Fruit fly (Drosophila melanogaster) whole organism, embryonic: ENCODE measurements around the gene CG18563.
A peak's percentile ranks its signal among the peaks of the same experiment; 100 is the strongest.

ENCODE experiments used
- Atf3 ChIP-seq: fragments of 200-800 bp; sonication (Bioruptor generic); optimal IDR thresholded peaks from 3 replicates; lab custom pipeline; 2016; ENCODE audit warnings: missing biosample characterization, missing genetic modification characterization
- Blimp-1 ChIP-seq: fragments of 200-800 bp; sonication (Bioruptor generic); optimal IDR thresholded peaks from 3 replicates; lab custom pipeline; 2018; ENCODE audit warnings: missing biosample characterization, missing genetic modification characterization, mild to moderate bottlenecking, moderate library complexity, missing genetic modification reagents
- CG10431 ChIP-seq: fragments of 200-800 bp; sonication (Bioruptor generic); optimal IDR thresholded peaks from 3 replicates; lab custom pipeline; 2018; ENCODE audit warnings: missing biosample characterization, mild to moderate bottlenecking, missing genetic modification characterization
- CG11085 ChIP-seq: fragments of 200-800 bp; sonication (Bioruptor generic); IDR thresholded peaks from 2 replicates; pipeline ENCODE4 v1.3.6; 2022; ENCODE audit warnings: missing biosample characterization, missing genetic modification characterization
- CG11093 ChIP-seq: fragments of 200-800 bp; sonication (Bioruptor generic); IDR thresholded peaks from 3 replicates; pipeline ENCODE4 v1.3.6; 2022; ENCODE audit warnings: missing biosample characterization, missing genetic modification characterization
- CG13123 ChIP-seq: fragments of 200-800 bp; sonication (Bioruptor generic); optimal IDR thresholded peaks from 2 replicates; lab custom pipeline; 2016; ENCODE audit warnings: missing biosample characterization, missing genetic modification characterization
- CG13424 ChIP-seq: fragments of 200-800 bp; sonication (Bioruptor generic); optimal IDR thresholded peaks from 2 replicates; lab custom pipeline; 2019; ENCODE audit warnings: missing biosample characterization, mild to moderate bottlenecking, missing genetic modification characterization, moderate library complexity
- CG17359 ChIP-seq: fragments of 200-800 bp; sonication (Bioruptor generic); optimal IDR thresholded peaks from 3 replicates; lab custom pipeline; 2018; ENCODE audit warnings: missing biosample characterization, mild to moderate bottlenecking, missing genetic modification characterization, moderate library complexity
- CG17612 ChIP-seq: fragments of 200-800 bp; sonication (Bioruptor generic); IDR thresholded peaks from 2 replicates; pipeline ENCODE4 v1.3.6; 2022; ENCODE audit warnings: missing biosample characterization, missing genetic modification characterization
- CG17802 ChIP-seq: fragments of 200-800 bp; sonication (Bioruptor generic); optimal IDR thresholded peaks from 2 replicates; lab custom pipeline; 2018; ENCODE audit warnings: missing biosample characterization, mild to moderate bottlenecking, missing genetic modification characterization, moderate library complexity
- CG18599 ChIP-seq: fragments of 200-800 bp; sonication (Bioruptor generic); optimal IDR thresholded peaks from 3 replicates; lab custom pipeline; 2017; ENCODE audit warnings: missing biosample characterization, missing genetic modification characterization, mild to moderate bottlenecking, moderate library complexity, missing genetic modification reagents
- CG2129 ChIP-seq: fragments of 200-800 bp; sonication (Bioruptor generic); IDR thresholded peaks from 2 replicates; pipeline ENCODE4 v1.3.6; 2022; ENCODE audit warnings: missing biosample characterization, missing genetic modification characterization; ENCODE audit not compliant: partially characterized antibody
- CG2712 ChIP-seq: fragments of 200-800 bp; optimal IDR thresholded peaks from 3 replicates; lab custom pipeline; 2019; ENCODE audit warnings: missing biosample characterization, mild to moderate bottlenecking, missing genetic modification characterization, moderate library complexity
- CG30403 ChIP-seq: fragments of 200-800 bp; sonication (Bioruptor generic); optimal IDR thresholded peaks from 3 replicates; lab custom pipeline; 2016; ENCODE audit warnings: missing biosample characterization, missing genetic modification characterization
- CG30431 ChIP-seq: fragments of 200-800 bp; sonication (Bioruptor generic); optimal IDR thresholded peaks from 2 replicates; lab custom pipeline; 2017; ENCODE audit warnings: missing biosample characterization, missing genetic modification characterization
- CG32772 ChIP-seq: fragments of 200-800 bp; sonication (Bioruptor generic); IDR thresholded peaks from 2 replicates; pipeline ENCODE4 v1.3.6; 2022; ENCODE audit warnings: missing biosample characterization, missing genetic modification characterization
- CG3281 ChIP-seq: fragments of 200-800 bp; sonication (Bioruptor generic); optimal IDR thresholded peaks from 3 replicates; lab custom pipeline; 2017; ENCODE audit warnings: missing biosample characterization, mild to moderate bottlenecking, missing genetic modification characterization
- CG3407 ChIP-seq: fragments of 200-800 bp; sonication (Bioruptor generic); optimal IDR thresholded peaks from 2 replicates; lab custom pipeline; 2018; ENCODE audit warnings: missing biosample characterization, mild to moderate bottlenecking, missing genetic modification characterization
- CG3838 ChIP-seq: fragments of 200-800 bp; sonication (Bioruptor generic); optimal IDR thresholded peaks from 3 replicates; lab custom pipeline; 2016; ENCODE audit warnings: missing biosample characterization, missing genetic modification characterization
- CG43689 ChIP-seq: fragments of 200-800 bp; sonication (Bioruptor generic); IDR thresholded peaks from 2 replicates; pipeline ENCODE4 v1.3.6; 2022; ENCODE audit warnings: missing biosample characterization, missing genetic modification characterization
- CG6254 ChIP-seq: fragments of 200-800 bp; sonication (Bioruptor generic); optimal IDR thresholded peaks from 3 replicates; lab custom pipeline; 2017; ENCODE audit warnings: mild to moderate bottlenecking, missing biosample characterization, missing genetic modification reagents, missing genetic modification characterization
- CG6765 ChIP-seq: fragments of 200-800 bp; sonication (Bioruptor generic); optimal IDR thresholded peaks from 3 replicates; lab custom pipeline; 2017; ENCODE audit warnings: missing biosample characterization, mild to moderate bottlenecking, missing genetic modification characterization
- CG6854 ChIP-seq: fragments of 200-800 bp; sonication (Bioruptor generic); optimal IDR thresholded peaks from 3 replicates; lab custom pipeline; 2017; ENCODE audit warnings: missing biosample characterization, mild to moderate bottlenecking, missing genetic modification characterization
- CG7372 ChIP-seq: fragments of 200-800 bp; sonication (Bioruptor generic); IDR thresholded peaks from 2 replicates; pipeline ENCODE4 v1.3.6; 2022; ENCODE audit warnings: missing biosample characterization, missing genetic modification characterization
- CG7928 ChIP-seq: fragments of 200-800 bp; sonication (Bioruptor generic); optimal IDR thresholded peaks from 2 replicates; lab custom pipeline; 2017; ENCODE audit warnings: missing biosample characterization, mild to moderate bottlenecking, missing genetic modification characterization
- CG9609 ChIP-seq: fragments of 200-800 bp; sonication (Bioruptor generic); optimal IDR thresholded peaks from 3 replicates; lab custom pipeline; 2016; ENCODE audit warnings: missing biosample characterization, missing genetic modification characterization
- CG9727 ChIP-seq: fragments of 200-800 bp; sonication (Bioruptor generic); optimal IDR thresholded peaks from 3 replicates; lab custom pipeline; 2017; ENCODE audit warnings: missing biosample characterization, mild to moderate bottlenecking, missing genetic modification characterization
- Camta ChIP-seq: fragments of 200-800 bp; sonication (Bioruptor generic); optimal IDR thresholded peaks from 2 replicates; lab custom pipeline; 2016; ENCODE audit warnings: missing biosample characterization, missing genetic modification characterization
- Fer1 ChIP-seq: fragments of 200-800 bp; sonication (Bioruptor generic); optimal IDR thresholded peaks from 2 replicates; lab custom pipeline; 2017; ENCODE audit warnings: missing biosample characterization, mild to moderate bottlenecking, missing genetic modification characterization
- Fer2 ChIP-seq: fragments of 200-800 bp; sonication (Bioruptor generic); optimal IDR thresholded peaks from 2 replicates; lab custom pipeline; 2018; ENCODE audit warnings: missing biosample characterization, mild to moderate bottlenecking, missing genetic modification characterization, moderate library complexity
- H2.0 ChIP-seq: fragments of 200-800 bp; sonication (Bioruptor generic); IDR thresholded peaks from 2 replicates; pipeline ENCODE4 v1.3.6; 2022; ENCODE audit warnings: missing biosample characterization, missing genetic modification characterization
- Jarid2 ChIP-seq: fragments of 200-800 bp; sonication (Bioruptor generic); optimal IDR thresholded peaks from 3 replicates; lab custom pipeline; 2017; ENCODE audit warnings: mild to moderate bottlenecking, missing biosample characterization, missing genetic modification reagents, missing genetic modification characterization
- Mes4 ChIP-seq: fragments of 200-800 bp; sonication (Bioruptor generic); optimal IDR thresholded peaks from 2 replicates; lab custom pipeline; 2016; ENCODE audit warnings: missing biosample characterization, missing genetic modification characterization
- NC2β ChIP-seq: fragments of 200-800 bp; sonication (Bioruptor generic); optimal IDR thresholded peaks from 2 replicates; lab custom pipeline; 2016; ENCODE audit warnings: missing biosample characterization, missing genetic modification characterization
- Optix ChIP-seq: fragments of 200-800 bp; sonication (Bioruptor generic); IDR thresholded peaks from 3 replicates; pipeline ENCODE4 v1.3.6; 2022; ENCODE audit warnings: missing biosample characterization, missing genetic modification characterization
- Usf ChIP-seq: fragments of 200-800 bp; sonication (Bioruptor generic); optimal IDR thresholded peaks from 2 replicates; lab custom pipeline; 2017; ENCODE audit warnings: missing genotype, missing biosample characterization, missing genetic modification characterization
- bowl ChIP-seq: fragments of 200-800 bp; sonication (Bioruptor generic); IDR thresholded peaks from 2 replicates; pipeline ENCODE4 v1.3.6; 2022; ENCODE audit warnings: missing biosample characterization, missing genetic modification characterization
- br ChIP-seq: fragments of >200 bp; optimal IDR thresholded peaks from 2 replicates; lab custom pipeline; 2017
- btn ChIP-seq: fragments of 200-800 bp; sonication (Bioruptor generic); optimal IDR thresholded peaks from 2 replicates; lab custom pipeline; 2016; ENCODE audit warnings: missing biosample characterization, missing genetic modification characterization
- cas ChIP-seq: fragments of 200-800 bp; sonication (Bioruptor generic); IDR thresholded peaks from 2 replicates; pipeline ENCODE4 v1.3.6; 2022; ENCODE audit warnings: missing biosample characterization, missing genetic modification characterization
- cwo ChIP-seq: fragments of 200-800 bp; sonication (Bioruptor generic); optimal IDR thresholded peaks from 3 replicates; lab custom pipeline; 2017; ENCODE audit warnings: missing biosample characterization, missing genetic modification characterization, mild to moderate bottlenecking, moderate library complexity, missing genetic modification reagents
- ham ChIP-seq: fragments of 200-800 bp; sonication (Bioruptor generic); IDR thresholded peaks from 2 replicates; pipeline ENCODE4 v1.3.6; 2022; ENCODE audit warnings: missing biosample characterization, missing genetic modification characterization
- lab ChIP-seq: fragments of 200-800 bp; sonication (Bioruptor generic); optimal IDR thresholded peaks from 3 replicates; lab custom pipeline; 2017; ENCODE audit warnings: missing biosample characterization, missing genetic modification characterization, mild to moderate bottlenecking, moderate library complexity, missing genetic modification reagents
- prd ChIP-seq, 3 experiments: fragments of >200 bp in 2 of 3; fragments of 200-800 bp in 1 of 3; sonication (Bioruptor generic) in 1 of 3; optimal IDR thresholded peaks in 2 of 3; IDR thresholded peaks in 1 of 3; 2 replicates in 2 of 3; 3 replicates in 1 of 3; pipeline versions ENCODE4 v1.3.6 to Lab custom; 2017 to 2022; ENCODE audit warnings: missing biosample characterization in 1 of 3, missing genetic modification characterization in 1 of 3
- rib ChIP-seq: fragments of 200-800 bp; sonication (Bioruptor generic); IDR thresholded peaks from 2 replicates; pipeline ENCODE4 v1.3.6; 2022; ENCODE audit warnings: missing biosample characterization, missing genetic modification characterization
- row ChIP-seq: fragments of 200-800 bp; sonication (Bioruptor generic); IDR thresholded peaks from 3 replicates; pipeline ENCODE4 v1.3.6; 2022; ENCODE audit warnings: missing biosample characterization, missing genetic modification characterization
- toy ChIP-seq: fragments of 200-800 bp; sonication (Bioruptor generic); IDR thresholded peaks from 2 replicates; pipeline ENCODE4 v1.3.6; 2022; ENCODE audit warnings: missing biosample characterization, missing genetic modification characterization
- wek ChIP-seq: fragments of 200-800 bp; sonication (Bioruptor generic); optimal IDR thresholded peaks from 3 replicates; lab custom pipeline; 2018; ENCODE audit warnings: missing biosample characterization, mild to moderate bottlenecking, missing genetic modification characterization, moderate library complexity
- z ChIP-seq: fragments of 200-800 bp; sonication (Bioruptor generic); IDR thresholded peaks from 3 replicates; pipeline ENCODE4 v1.3.6; 2022; ENCODE audit warnings: missing biosample characterization, missing genetic modification characterization
- zfh1 ChIP-seq: fragments of 200-800 bp; sonication (Bioruptor generic); IDR thresholded peaks from 3 replicates; pipeline ENCODE4 v1.3.6; 2022; ENCODE audit warnings: missing biosample characterization, missing genetic modification characterization

Gene CG18563

dm6 chr2L:17484174-17484573, 26.3 kb upstream of the CG18563 start, which contains the start of the genes GCS2beta and CG5131 (continued):
- TF ChIP-seq prd (optimal IDR thresholded peaks at IDR 0.05; lab: Kevin White, UChicago) = no peak
- peak; percentile 96 for TF ChIP-seq prd (GFP tag; IDR thresholded peaks at IDR 0.05; lab: Robert Waterston, UW)
- TF ChIP-seq CG3281 = peak; percentile 89
- peak; percentile 85 for TF ChIP-seq Fer2 (tag; lab: Kevin White, UChicago)
- TF ChIP-seq NC2β (GFP tag; lab: Kevin White, UChicago) = peak; percentile 90
- peak; percentile 91 for TF ChIP-seq CG9727 (GFP tag; lab: Kevin White, UChicago)
- peak; percentile 91 for TF ChIP-seq Atf3 (GFP tag; lab: Kevin White, UChicago)
- peak; percentile 92 for TF ChIP-seq CG11085 (GFP tag; lab: Robert Waterston, UW)
- peak; percentile 90 for TF ChIP-seq CG2712 (tag; lab: Kevin White, UChicago)
- TF ChIP-seq Camta = peak; percentile 93
- peak; percentile 67 for TF ChIP-seq Jarid2 (GFP tag; lab: Kevin White, UChicago)
- TF ChIP-seq CG7928 (GFP tag; lab: Kevin White, UChicago) = peak; percentile 70
- peak; percentile 93 for TF ChIP-seq H2.0 (GFP tag; lab: Robert Waterston, UW)
- peak; percentile 84 for TF ChIP-seq CG11093
- no peak for TF ChIP-seq br (lab: Kevin White, UChicago)
- peak; percentile 78 for TF ChIP-seq Blimp-1 (GFP tag; lab: Kevin White, UChicago)
- peak; percentile 62 for TF ChIP-seq btn
- peak; percentile 67 for TF ChIP-seq CG6854 (GFP tag; lab: Kevin White, UChicago)
- peak; percentile 95 for TF ChIP-seq CG32772 (GFP tag; lab: Robert Waterston, UW)
- peak; percentile 71; the same call in 1 of the 2 replicates for TF ChIP-seq bowl
- peak; percentile 91 for TF ChIP-seq CG13424 (tag; lab: Kevin White, UChicago)
- TF ChIP-seq Usf (GFP tag; lab: Kevin White, UChicago) = peak; percentile 81
- peak; percentile 71 for TF ChIP-seq CG6254 (GFP tag; lab: Kevin White, UChicago)
- peak; percentile 73 for TF ChIP-seq CG17802 (tag; lab: Kevin White, UChicago)
- TF ChIP-seq rib (GFP tag; lab: Robert Waterston, UW) = peak; percentile 92
- peak; percentile 88 for TF ChIP-seq CG17359 (tag; lab: Kevin White, UChicago)
- TF ChIP-seq CG13123 = peak; percentile 88
- TF ChIP-seq wek (GFP tag; lab: Kevin White, UChicago) = peak; percentile 72
- TF ChIP-seq CG30431 (GFP tag; lab: Kevin White, UChicago) = peak; percentile 93
- peak; percentile 97 for TF ChIP-seq CG9609
- peak; percentile 96 for TF ChIP-seq CG30403 (GFP tag; lab: Kevin White, UChicago)
- TF ChIP-seq cwo (GFP tag; lab: Kevin White, UChicago) = peak; percentile 83
- TF ChIP-seq ham (GFP tag; lab: Robert Waterston, UW) = peak; percentile 87
- TF ChIP-seq cas (GFP tag; lab: Robert Waterston, UW) = peak; percentile 87
- peak; percentile 94 for TF ChIP-seq row (GFP tag; lab: Robert Waterston, UW)
- peak; percentile 84 for TF ChIP-seq CG2129
- peak; percentile 88 for TF ChIP-seq CG17612 (GFP tag; lab: Robert Waterston, UW)
- TF ChIP-seq CG43689 = peak; percentile 72
- peak; percentile 60 for TF ChIP-seq CG10431 (GFP tag; lab: Kevin White, UChicago)
- peak; percentile 95 for TF ChIP-seq lab (GFP tag; lab: Kevin White, UChicago)
- TF ChIP-seq z (GFP tag; lab: Robert Waterston, UW) = no peak
- TF ChIP-seq Optix (GFP tag; lab: Robert Waterston, UW) = peak; percentile 94
- peak; percentile 78 for TF ChIP-seq CG3407 (GFP tag; lab: Kevin White, UChicago)
- TF ChIP-seq zfh1 = peak; percentile 96
- TF ChIP-seq Fer1 (GFP tag; lab: Kevin White, UChicago) = no peak
- TF ChIP-seq CG18599 (GFP tag; lab: Kevin White, UChicago) = peak; percentile 92
- TF ChIP-seq CG6765 = peak; percentile 73
- peak; percentile 71 for TF ChIP-seq CG3838 (GFP tag; lab: Kevin White, UChicago)
- peak; percentile 92 for TF ChIP-seq Mes4
- TF ChIP-seq toy = peak; percentile 71; the same call in 1 of the 2 replicates
- TF ChIP-seq CG7372 (GFP tag; lab: Robert Waterston, UW) = peak; percentile 94
